Worm (Caenorhabditis elegans): ENCODE results near the gene tiar-1.

Gene tiar-1

DNA sequence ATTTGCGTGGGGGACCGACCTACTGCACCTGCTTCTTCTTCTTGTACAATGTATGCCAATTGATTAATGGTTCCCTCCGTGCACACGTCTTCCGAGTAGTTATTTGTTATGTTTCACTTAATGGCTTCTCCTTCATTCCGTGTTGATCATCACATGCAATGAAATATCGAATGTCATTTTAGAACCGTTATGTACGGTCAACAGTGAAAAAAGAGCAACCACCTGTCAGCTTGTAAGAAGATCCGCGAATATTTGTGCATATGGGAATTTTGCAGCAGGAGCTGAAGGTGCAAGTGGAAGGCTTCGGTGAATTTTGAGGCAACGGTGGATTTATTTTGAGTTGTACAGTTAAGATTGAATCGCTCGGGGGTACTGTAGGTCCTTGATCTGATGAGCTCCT is 22.0 kb upstream of the tiar-1 start:
- TF ChIP-seq ztf-29 (GFP tag; IDR thresholded peaks at IDR 0.05) = no peak
- no peak for TF ChIP-seq med-1 (GFP tag; optimal IDR thresholded peaks at IDR 0.05; ENCODE audit: insufficient read depth)
- TF ChIP-seq klf-2 (GFP tag; conservative IDR thresholded peaks at IDR 0.05) = no peak
- TF ChIP-seq ztf-23 (GFP tag; IDR thresholded peaks at IDR 0.05) = no peak
- TF ChIP-seq cog-1 (tag; optimal IDR thresholded peaks at IDR 0.05) = no peak
- no peak for TF ChIP-seq flt-1 (GFP tag; IDR thresholded peaks at IDR 0.05)
- no peak for TF ChIP-seq tab-1 (GFP tag; IDR thresholded peaks at IDR 0.05)
- no peak for TF ChIP-seq T22C8.4 (GFP tag; IDR thresholded peaks at IDR 0.05)
- no peak for TF ChIP-seq ref-1 (GFP tag; conservative IDR thresholded peaks at IDR 0.05)

DNA sequence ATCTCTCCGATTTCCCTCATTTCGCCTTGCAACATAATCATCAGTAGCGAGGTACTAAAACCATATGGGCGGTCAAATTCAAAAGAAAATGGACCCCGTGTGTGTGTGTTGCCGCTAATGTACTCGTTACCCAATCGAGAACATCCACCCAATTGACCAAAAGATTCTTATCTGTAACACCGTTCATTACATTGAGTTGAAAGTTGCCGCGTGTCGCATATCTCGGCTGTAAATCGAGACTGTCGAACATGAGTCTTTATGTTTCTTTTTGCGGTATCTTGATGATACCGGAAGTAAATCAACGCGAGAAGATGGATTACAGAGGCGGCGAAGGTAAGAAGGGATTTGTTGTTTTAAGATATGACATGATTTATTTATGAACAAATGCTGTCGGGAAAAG is 21.1 kb upstream of the tiar-1 start:
- TF ChIP-seq ztf-29 (GFP tag; IDR thresholded peaks at IDR 0.05) = no peak
- TF ChIP-seq tab-1 (GFP tag; IDR thresholded peaks at IDR 0.05) = no peak
- TF ChIP-seq T22C8.4 (GFP tag; IDR thresholded peaks at IDR 0.05) = no peak
- TF ChIP-seq cog-1 (tag; optimal IDR thresholded peaks at IDR 0.05) = no peak
- TF ChIP-seq ztf-23 (GFP tag; IDR thresholded peaks at IDR 0.05) = no peak
- no peak for TF ChIP-seq klf-2 (GFP tag; conservative IDR thresholded peaks at IDR 0.05)
- no peak for TF ChIP-seq ref-1 (GFP tag; conservative IDR thresholded peaks at IDR 0.05)
- TF ChIP-seq med-1 (GFP tag; optimal IDR thresholded peaks at IDR 0.05; ENCODE audit: insufficient read depth) = no peak
- TF ChIP-seq flt-1 (GFP tag; IDR thresholded peaks at IDR 0.05) = no peak

DNA sequence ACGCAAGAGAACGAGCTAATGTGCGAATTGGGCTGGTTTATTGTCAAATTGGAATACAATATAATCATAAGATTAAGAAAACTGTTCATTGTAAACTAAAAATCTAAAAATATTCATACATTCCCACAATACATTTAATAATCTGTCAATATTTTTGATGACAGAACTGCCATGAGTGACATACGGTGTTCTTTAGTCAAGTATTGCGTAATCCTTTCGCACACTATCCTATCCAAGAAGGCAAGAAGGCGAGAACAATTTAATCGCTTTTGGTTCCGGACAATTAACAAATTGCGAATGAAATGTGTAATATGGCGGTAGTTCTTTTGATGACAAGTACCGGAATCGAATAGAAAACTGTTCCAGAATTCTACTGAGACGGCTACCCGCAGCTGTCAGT is 20.3 kb upstream of the tiar-1 start:
- TF ChIP-seq cog-1 (tag; optimal IDR thresholded peaks at IDR 0.05) = no peak

DNA sequence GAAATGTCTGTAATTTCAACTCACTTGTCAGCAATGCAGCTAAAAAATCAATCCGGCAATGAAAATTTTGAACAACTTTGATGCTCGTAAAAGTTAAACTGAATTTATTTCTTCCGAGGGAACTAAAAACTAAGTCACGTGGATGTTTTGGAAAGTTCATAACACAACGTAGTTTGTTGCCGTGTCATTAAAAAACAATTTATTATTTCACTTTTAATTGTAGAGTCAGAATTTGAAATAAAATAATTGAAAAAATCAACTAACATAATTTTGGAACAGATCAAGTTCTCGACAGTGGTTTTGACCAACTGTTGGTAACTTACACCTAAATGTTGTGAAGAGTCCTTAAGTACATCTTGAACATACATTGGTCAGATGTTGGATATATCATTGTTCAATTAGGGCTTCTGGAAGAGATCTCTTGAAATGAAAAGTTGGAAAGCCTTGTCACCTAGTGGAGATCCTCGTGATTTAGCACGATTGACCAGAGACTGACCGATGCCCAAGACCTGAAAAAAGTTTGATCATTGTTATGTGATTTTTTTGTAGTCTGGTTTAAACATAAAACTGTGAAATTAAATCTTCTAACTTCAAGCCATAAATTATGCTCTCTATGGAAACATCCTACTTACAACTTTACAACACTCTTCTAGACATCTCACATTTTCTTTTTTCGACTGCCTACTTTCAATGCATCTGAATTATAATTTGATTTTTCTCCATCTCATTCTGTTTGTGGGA is 15.9 kb upstream of the tiar-1 start, which contains the start of the genes C18A3.7 and C18A3.11:
Gene C18A3.7 (minus strand): TSS at position 101 of the 741 bp plus-strand sequence.
Gene C18A3.11 (plus strand): TSS at position 691 of the 741 bp plus-strand sequence.
- no peak for TF ChIP-seq ztf-29 (GFP tag; IDR thresholded peaks at IDR 0.05)
- TF ChIP-seq tab-1 (GFP tag; IDR thresholded peaks at IDR 0.05) = no peak
- TF ChIP-seq flt-1 (GFP tag; IDR thresholded peaks at IDR 0.05) = no peak
- TF ChIP-seq T22C8.4 (GFP tag; IDR thresholded peaks at IDR 0.05) = no peak
- TF ChIP-seq klf-2 (GFP tag; conservative IDR thresholded peaks at IDR 0.05) = no peak
- TF ChIP-seq ref-1 (GFP tag; conservative IDR thresholded peaks at IDR 0.05) = no peak
- no peak for TF ChIP-seq cog-1 (tag; optimal IDR thresholded peaks at IDR 0.05)
- TF ChIP-seq ztf-23 (GFP tag; IDR thresholded peaks at IDR 0.05) = no peak
- no peak for TF ChIP-seq med-1 (GFP tag; optimal IDR thresholded peaks at IDR 0.05; ENCODE audit: insufficient read depth)

DNA sequence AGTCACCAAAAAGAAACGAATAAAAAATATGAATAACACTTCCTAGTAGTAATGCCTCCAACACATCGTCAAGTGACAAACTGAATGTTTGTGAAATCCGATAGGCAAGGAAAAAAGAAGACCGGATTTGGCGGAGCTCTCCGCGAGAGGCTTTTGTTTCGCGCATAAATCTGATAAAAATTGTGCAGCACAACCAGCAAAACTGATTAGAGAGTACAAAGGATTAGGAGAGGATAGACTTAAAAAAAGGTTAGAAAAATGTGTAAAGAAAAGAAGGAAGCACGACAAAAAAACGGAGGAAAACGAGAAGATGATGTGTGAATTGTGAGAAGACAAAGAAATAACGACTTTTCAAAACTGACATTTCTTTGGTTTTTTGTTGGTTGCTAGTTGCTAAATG is 13.1 kb upstream of the tiar-1 start, which contains the start of gene rab-3:
Gene rab-3 (minus strand): TSS at position 147 of the 400 bp plus-strand sequence.
- TF ChIP-seq med-1 (GFP tag; optimal IDR thresholded peaks at IDR 0.05; ENCODE audit: insufficient read depth) (no peak), ztf-29 (GFP tag; IDR thresholded peaks at IDR 0.05) (no peak), ztf-23 (GFP tag; IDR thresholded peaks at IDR 0.05) (no peak), klf-2 (GFP tag; conservative IDR thresholded peaks at IDR 0.05) (no peak), T22C8.4 (GFP tag; IDR thresholded peaks at IDR 0.05) (no peak), ref-1 (GFP tag; conservative IDR thresholded peaks at IDR 0.05) (no peak), tab-1 (GFP tag; IDR thresholded peaks at IDR 0.05) (no peak), flt-1 (GFP tag; IDR thresholded peaks at IDR 0.05) (no peak), cog-1 (tag; optimal IDR thresholded peaks at IDR 0.05) (no peak)

DNA sequence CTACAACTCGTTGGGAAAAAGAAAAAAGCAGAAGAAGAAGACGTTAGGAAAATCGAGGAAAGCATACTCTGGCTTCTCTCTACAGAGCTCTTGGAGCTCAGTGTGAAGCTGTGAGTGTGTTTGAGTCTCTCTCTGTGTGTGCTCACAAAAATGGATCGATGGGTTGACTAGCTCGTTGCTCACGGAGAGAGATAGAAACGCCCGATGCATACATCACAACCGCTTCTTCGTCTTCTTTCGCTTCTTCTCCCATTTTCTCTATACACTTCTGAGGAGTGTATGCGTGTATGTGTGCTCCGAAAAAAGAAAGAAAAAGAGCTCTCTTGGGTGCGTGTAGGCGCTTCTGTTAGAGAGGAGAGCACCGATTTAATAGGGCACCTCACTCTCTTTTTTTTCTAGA is 10.5 kb upstream of the tiar-1 start:
- TF ChIP-seq med-1 (GFP tag; optimal IDR thresholded peaks at IDR 0.05; ENCODE audit: insufficient read depth) (no peak), ztf-29 (GFP tag; IDR thresholded peaks at IDR 0.05) (no peak), T22C8.4 (GFP tag; IDR thresholded peaks at IDR 0.05) (no peak), flt-1 (GFP tag; IDR thresholded peaks at IDR 0.05) (no peak), cog-1 (tag; optimal IDR thresholded peaks at IDR 0.05) (no peak), klf-2 (GFP tag; conservative IDR thresholded peaks at IDR 0.05) (no peak), ztf-23 (GFP tag; IDR thresholded peaks at IDR 0.05) (no peak), ref-1 (GFP tag; conservative IDR thresholded peaks at IDR 0.05) (no peak), tab-1 (GFP tag; IDR thresholded peaks at IDR 0.05) (no peak)

DNA sequence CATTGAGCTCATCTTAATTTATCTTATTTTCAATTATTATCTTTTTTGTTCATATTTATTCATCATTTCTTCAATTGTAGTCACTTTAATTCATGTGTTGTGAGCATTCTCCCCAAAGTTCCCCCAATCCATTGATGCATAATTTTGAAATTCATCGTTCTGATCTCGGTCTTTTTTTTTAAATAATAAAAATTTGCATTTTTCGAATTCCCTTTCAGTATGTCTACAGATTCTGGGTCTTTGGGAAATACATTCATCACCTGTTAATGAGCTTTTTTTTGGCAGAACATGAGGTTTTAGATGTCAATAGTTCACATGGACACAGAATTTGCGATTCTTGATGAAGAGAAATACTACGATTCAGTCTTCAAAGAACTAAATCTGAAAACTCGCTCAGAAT is 5.2 kb upstream of the tiar-1 start, which contains the start of gene damt-1:
Gene damt-1 (plus strand): TSS at position 301 of the 400 bp plus-strand sequence.
- TF ChIP-seq tab-1 (GFP tag; IDR thresholded peaks at IDR 0.05) (no peak), ref-1 (GFP tag; conservative IDR thresholded peaks at IDR 0.05) (no peak), ztf-23 (GFP tag; IDR thresholded peaks at IDR 0.05) (no peak), cog-1 (tag; optimal IDR thresholded peaks at IDR 0.05) (no peak), flt-1 (GFP tag; IDR thresholded peaks at IDR 0.05) (no peak), ztf-29 (GFP tag; IDR thresholded peaks at IDR 0.05) (no peak), T22C8.4 (GFP tag; IDR thresholded peaks at IDR 0.05) (no peak)

DNA sequence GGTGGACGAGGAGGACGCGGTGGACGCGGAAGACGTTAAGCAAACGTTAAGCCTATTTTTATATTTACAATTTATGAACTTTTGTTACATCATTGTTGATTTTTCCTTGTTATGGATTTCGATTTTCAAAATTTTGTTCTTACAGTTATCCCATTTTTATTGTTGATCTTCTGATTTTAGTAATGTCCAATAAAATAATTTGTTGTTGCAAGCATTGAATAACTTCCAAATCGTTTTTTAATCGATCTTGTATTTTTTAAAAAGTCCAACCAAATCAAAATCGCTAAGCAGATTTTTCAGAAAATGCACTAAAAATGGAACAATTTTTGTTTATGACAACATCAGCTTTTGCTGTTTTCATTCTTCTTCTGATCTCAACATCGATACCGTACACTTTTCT is 3.2 kb upstream of the tiar-1 start, which contains the start of gene zipt-3:
Gene zipt-3 (plus strand): TSS at position 301 of the 400 bp plus-strand sequence.
- TF ChIP-seq tab-1 (GFP tag; IDR thresholded peaks at IDR 0.05) (no peak), ztf-23 (GFP tag; IDR thresholded peaks at IDR 0.05) (no peak), flt-1 (GFP tag; IDR thresholded peaks at IDR 0.05) (no peak), klf-2 (GFP tag; conservative IDR thresholded peaks at IDR 0.05) (no peak), T22C8.4 (GFP tag; IDR thresholded peaks at IDR 0.05) (no peak)

DNA sequence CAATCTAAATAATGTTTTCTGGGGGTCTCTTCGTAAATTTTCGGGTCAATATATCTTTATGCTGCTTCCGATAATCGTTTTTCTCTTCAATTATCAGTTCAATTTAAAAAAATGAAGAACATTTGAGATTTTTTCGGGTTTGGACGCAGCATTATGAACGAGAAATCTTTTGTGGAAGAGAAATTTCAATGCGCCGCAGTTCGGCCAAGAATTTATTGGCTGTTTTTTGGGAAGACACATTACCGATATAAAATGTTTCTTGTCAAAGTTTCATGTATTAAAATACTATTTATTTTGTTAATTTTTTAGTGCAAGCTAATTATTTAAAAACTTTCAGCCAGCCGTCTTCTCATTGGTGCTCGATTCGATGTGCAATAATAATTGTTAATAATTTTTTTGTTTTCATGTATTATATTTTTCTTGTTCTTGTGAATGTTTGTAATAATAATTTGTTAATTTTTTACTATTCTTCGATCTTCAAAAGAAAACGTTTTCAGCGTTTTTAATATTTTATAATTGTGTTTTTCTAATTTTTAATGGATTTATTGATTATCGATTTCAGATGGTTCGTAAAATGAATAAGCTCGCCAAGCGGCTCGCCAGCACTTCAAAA is 1.2 kb upstream of the tiar-1 start, which contains the start of the genes C18A3.10 and C18A3.3:
Gene C18A3.10 (minus strand): TSS at position 101 of the 613 bp plus-strand sequence.
Gene C18A3.3 (plus strand): TSS at position 563 of the 613 bp plus-strand sequence.
- TF ChIP-seq T22C8.4 (GFP tag; IDR thresholded peaks at IDR 0.05) (no peak), flt-1 (GFP tag; IDR thresholded peaks at IDR 0.05) (no peak), klf-2 (GFP tag; conservative IDR thresholded peaks at IDR 0.05) (no peak), ztf-29 (GFP tag; IDR thresholded peaks at IDR 0.05) (no peak), cog-1 (tag; optimal IDR thresholded peaks at IDR 0.05) (no peak), med-1 (GFP tag; optimal IDR thresholded peaks at IDR 0.05; ENCODE audit: insufficient read depth) (no peak)
